Worm (Caenorhabditis elegans): Measurements from ENCODE around the gene W02H5.8.

The W02H5.8 gene

DNA sequence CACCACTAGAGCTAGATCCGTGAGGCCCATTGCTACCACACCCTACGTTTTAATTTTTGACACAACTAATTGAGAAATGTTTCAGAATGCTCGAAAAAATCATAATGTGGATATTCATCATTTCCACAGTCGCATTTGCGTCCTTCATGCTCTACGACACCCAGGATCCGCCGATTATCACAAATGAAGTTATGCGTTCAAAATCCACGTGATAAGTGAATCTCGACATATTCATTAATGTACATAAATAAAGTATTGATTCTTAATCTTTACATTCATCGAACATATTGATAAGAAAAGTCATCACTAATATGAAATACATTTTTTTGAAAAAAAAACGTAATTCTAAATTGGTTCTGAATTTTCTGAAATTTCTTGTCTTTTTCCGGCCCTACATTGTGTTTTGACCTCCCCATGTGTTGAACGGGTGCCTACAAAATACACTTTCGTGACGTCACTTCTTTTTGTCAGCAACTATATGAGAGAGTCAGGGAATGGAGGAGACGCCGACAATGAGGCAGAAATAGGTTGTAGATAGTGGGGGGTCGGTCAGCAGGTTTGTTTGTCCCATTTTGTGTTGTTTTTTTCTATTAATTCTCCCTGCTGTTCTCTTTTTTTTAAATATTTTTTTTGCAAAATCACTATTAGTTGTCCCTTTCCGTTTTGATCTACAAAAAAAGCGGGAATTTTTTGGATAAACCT lies 37.3 kb downstream of the W02H5.8 start, which contains the start of gene F53E10.1 (continued):
- TF ChIP-seq pha-4 (GFP tag; IDR thresholded peaks at IDR 0.05) (no peak), pha-4 (tag; optimal IDR thresholded peaks at IDR 0.05) (peak; percentile 72), nhr-28 (tag; optimal IDR thresholded peaks at IDR 0.05) (peak; percentile 99), nhr-6 (tag; optimal IDR thresholded peaks at IDR 0.05) (peak; percentile 48), lin-1 (GFP tag; IDR thresholded peaks at IDR 0.05) (no peak), hmg-1.1 (GFP tag; IDR thresholded peaks at IDR 0.05) (0 out of 2 replicates have a peak, but pooled peaks have one; percentile 23), F49E8.2 (tag; optimal IDR thresholded peaks at IDR 0.05; ENCODE audit: borderline replicate concordance) (no peak), fos-1 (tag; optimal IDR thresholded peaks at IDR 0.05) (no peak), tra-1 (GFP tag; IDR thresholded peaks at IDR 0.05) (peak; percentile 41; the same call in 1 of the 2 replicates), jun-1 (tag; optimal IDR thresholded peaks at IDR 0.05) (no peak), vab-7 (GFP tag; IDR thresholded peaks at IDR 0.05) (no peak), nhr-41 (GFP tag; IDR thresholded peaks at IDR 0.05) (no peak), lin-38 (GFP tag; IDR thresholded peaks at IDR 0.05) (no peak), nhr-48 (tag; optimal IDR thresholded peaks at IDR 0.05) (peak; percentile 61), ceh-28 (tag; optimal IDR thresholded peaks at IDR 0.05) (no peak), ZK546.5 (tag; optimal IDR thresholded peaks at IDR 0.05) (no peak), cey-2 (tag; optimal IDR thresholded peaks at IDR 0.05; ENCODE audit: borderline replicate concordance, insufficient read depth) (no peak), egl-27 (tag; optimal IDR thresholded peaks at IDR 0.05) (no peak), dmd-6 (GFP tag; IDR thresholded peaks at IDR 0.05) (peak; percentile 72), T26A8.4 (GFP tag; IDR thresholded peaks at IDR 0.05) (no peak), nhr-77 (tag; optimal IDR thresholded peaks at IDR 0.05) (peak; percentile 53), ctbp-1 (GFP tag; IDR thresholded peaks at IDR 0.05) (no peak)

- TF ChIP-seq Y48G9A.11 (GFP tag; IDR thresholded peaks at IDR 0.05), result no peak
- TF ChIP-seq gei-8 (GFP tag; optimal IDR thresholded peaks at IDR 0.05), result no peak
- no peak for TF ChIP-seq mep-1 (tag; optimal IDR thresholded peaks at IDR 0.05)
- no peak for TF ChIP-seq spr-3 (GFP tag; optimal IDR thresholded peaks at IDR 0.05)
Observed at ce11 chrV:2608352-2608751, 44.1 kb downstream of the W02H5.8 start, which contains the start of gene acr-17. Gene acr-17 (plus strand): TSS chrV:2608652.

ce11 chrV:2603056-2603455 lies 49.4 kb downstream of the W02H5.8 start, which contains the start of gene F53E10.6:
Gene F53E10.6 (minus strand): TSS chrV:2603063.
- peak in 1 of 2 experiments; percentile 77 for TF ChIP-seq hif-1 (tag; optimal IDR thresholded peaks at IDR 0.05)
- no peak for TF ChIP-seq ama-1 (optimal IDR thresholded peaks at IDR 0.05)
- TF ChIP-seq zag-1 (tag; optimal IDR thresholded peaks at IDR 0.05), result no peak
- 0 out of 2 replicates have a peak, but pooled peaks have one; percentile 17 for TF ChIP-seq Y48G9A.11 (GFP tag; IDR thresholded peaks at IDR 0.05)
- no peak for TF ChIP-seq T26A8.4 (GFP tag; IDR thresholded peaks at IDR 0.05)
- no peak for TF ChIP-seq gei-8 (GFP tag; optimal IDR thresholded peaks at IDR 0.05)
- peak in 1 of 2 experiments; percentile 88 for TF ChIP-seq unc-62 (GFP tag; optimal IDR thresholded peaks at IDR 0.05 in 1 of 2)
- no peak for TF ChIP-seq unc-62 (tag; optimal IDR thresholded peaks at IDR 0.05)
- peak; percentile 96 for TF ChIP-seq mes-2 (tag; optimal IDR thresholded peaks at IDR 0.05; ENCODE audit: poor library complexity, severe bottlenecking)
- TF ChIP-seq lin-38 (GFP tag; IDR thresholded peaks at IDR 0.05), result peak; percentile 53
- TF ChIP-seq dpl-1 (GFP tag; optimal IDR thresholded peaks at IDR 0.05), result peak; percentile 84
- peak; percentile 72 for TF ChIP-seq unc-130 (GFP tag; optimal IDR thresholded peaks at IDR 0.05)

DNA sequence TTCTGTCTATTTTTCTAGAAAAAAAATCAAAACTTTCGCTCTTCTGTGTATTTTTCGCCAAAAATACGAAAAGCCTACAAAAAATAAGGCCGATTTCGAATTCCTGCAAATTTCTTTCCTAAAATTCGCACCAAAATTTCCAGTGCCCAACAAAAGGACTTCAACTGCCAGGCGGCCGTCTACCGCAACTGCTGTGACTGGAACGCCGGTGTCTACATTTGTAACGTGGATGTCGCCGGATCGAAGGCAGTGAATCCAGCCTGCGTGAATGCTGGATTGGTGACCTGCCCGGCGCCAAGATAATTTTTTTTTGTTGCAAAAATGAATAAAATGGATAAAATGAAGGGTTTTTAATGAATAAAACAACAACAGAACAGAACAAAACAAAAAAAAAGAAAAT lies 50.6 kb downstream of the W02H5.8 start:
- peak; percentile 35; the same call in 1 of the 2 replicates for TF ChIP-seq lin-38 (GFP tag; IDR thresholded peaks at IDR 0.05)
- peak; percentile 61; the same call in 1 of the 2 replicates for TF ChIP-seq Y48G9A.11 (GFP tag; IDR thresholded peaks at IDR 0.05)
- no peak for TF ChIP-seq nhr-25 (tag; optimal IDR thresholded peaks at IDR 0.05; ENCODE audit: borderline replicate concordance, insufficient read depth)
- TF ChIP-seq Y75B8A.6 (GFP tag; IDR thresholded peaks at IDR 0.05), result 0 out of 2 replicates have a peak, but pooled peaks have one; percentile 46
